Worm (Caenorhabditis elegans) whole organism, L1 larva: ENCODE measurements around the gene srsx-19.
A peak's percentile ranks its signal among the peaks of the same experiment; 100 is the strongest.

Source experiments
- C16A3.4 ChIP-seq: fragments of 150-350 bp; optimal IDR thresholded peaks from 2 replicates; lab custom pipeline; 2014; ENCODE audit warnings: missing biosample characterization, missing genetic modification characterization
- C34B4.2 ChIP-seq: sonication (generic microtip); optimal IDR thresholded peaks from 2 replicates; lab custom pipeline; 2017; ENCODE audit warnings: mild to moderate bottlenecking, missing genetic modification characterization, missing compliant biosample characterization
- alr-1 ChIP-seq: fragments of 200-800 bp; sonication (Bioruptor generic); optimal IDR thresholded peaks from 2 replicates; lab custom pipeline; 2018; ENCODE audit warnings: borderline replicate concordance, mild to moderate bottlenecking, missing genetic modification characterization, missing compliant biosample characterization
- aly-2 ChIP-seq: fragments of 150-350 bp; optimal IDR thresholded peaks from 2 replicates; lab custom pipeline; 2014; ENCODE audit warnings: missing biosample characterization, missing genetic modification characterization
- ceh-88 ChIP-seq: fragments of 200-800 bp; sonication (Bioruptor generic); IDR thresholded peaks from 2 replicates; pipeline ENCODE4 v1.3.6; 2022; ENCODE audit warnings: missing genetic modification characterization, missing compliant biosample characterization
- ceh-90 ChIP-seq: sonication (generic microtip); optimal IDR thresholded peaks from 2 replicates; lab custom pipeline; 2016; ENCODE audit warnings: missing genetic modification characterization, missing compliant biosample characterization
- dpl-1 ChIP-seq, 3 experiments: fragments of 150-350 bp in 2 of 3; sonication (generic microtip) in 1 of 3; optimal IDR thresholded peaks; 2 replicates each; lab custom pipeline; 2014 to 2017; ENCODE audit warnings: missing biosample characterization in 3 of 3, missing genetic modification characterization in 3 of 3, missing genetic modification reagents in 3 of 3
- dsc-1 ChIP-seq: sonication (generic microtip); optimal IDR thresholded peaks from 2 replicates; lab custom pipeline; 2016; ENCODE audit warnings: mild to moderate bottlenecking, missing genetic modification characterization, missing compliant biosample characterization
- efl-1 ChIP-seq, 4 experiments: fragments of 150-350 bp; optimal IDR thresholded peaks in 3 of 4; peaks in 1 of 4; 1 replicate in 1 of 4; 2 replicates in 3 of 4; lab custom pipeline; 2014; ENCODE audit warnings: missing biosample characterization in 2 of 4, missing genetic modification characterization in 2 of 4, missing genetic modification reagents in 2 of 4
- egl-27 ChIP-seq, 2 experiments: fragments of 150-350 bp in 1 of 2; sonication (generic microtip); optimal IDR thresholded peaks; 3 replicates each; lab custom pipeline; 2017 to 2018; ENCODE audit warnings: missing biosample characterization in 2 of 2, missing genetic modification characterization in 2 of 2, missing genetic modification reagents in 2 of 2
- elt-2 ChIP-seq: sonication (generic microtip); optimal IDR thresholded peaks from 2 replicates; lab custom pipeline; 2016; ENCODE audit warnings: missing genetic modification characterization, mild to moderate bottlenecking, inconsistent platforms, missing compliant biosample characterization, missing genetic modification reagents
- fos-1 ChIP-seq: fragments of 150-350 bp; optimal IDR thresholded peaks from 2 replicates; lab custom pipeline; 2014; ENCODE audit warnings: missing biosample characterization, missing genetic modification characterization
- hlh-17 ChIP-seq: fragments of 200-800 bp; sonication (Bioruptor generic); optimal IDR thresholded peaks from 2 replicates; lab custom pipeline; 2018; ENCODE audit warnings: missing genetic modification characterization, mild to moderate bottlenecking, missing compliant biosample characterization, moderate library complexity, borderline replicate concordance
- hlh-4 ChIP-seq: sonication (generic microtip); optimal IDR thresholded peaks from 2 replicates; lab custom pipeline; 2016; ENCODE audit warnings: mild to moderate bottlenecking, missing genetic modification characterization, missing compliant biosample characterization
- isw-1 ChIP-seq: fragments of 200-800 bp; sonication (Bioruptor generic); IDR thresholded peaks from 2 replicates; pipeline ENCODE4 v1.3.6; 2022; ENCODE audit warnings: missing genetic modification characterization, missing compliant biosample characterization
- jun-1 ChIP-seq: fragments of 150-350 bp; optimal IDR thresholded peaks from 2 replicates; lab custom pipeline; 2014; ENCODE audit warnings: missing biosample characterization, missing genetic modification reagents, missing genetic modification characterization
- lin-35 ChIP-seq, 2 experiments: fragments of 150-350 bp; optimal IDR thresholded peaks; 2 replicates each; lab custom pipeline; 2014; ENCODE audit warnings: missing biosample characterization in 2 of 2, missing genetic modification characterization in 2 of 2, missing genetic modification reagents in 2 of 2
- mdl-1 ChIP-seq, 2 experiments: fragments of 150-350 bp; optimal IDR thresholded peaks; 2 replicates each; lab custom pipeline; 2014 to 2017; ENCODE audit warnings: missing biosample characterization in 2 of 2, missing genetic modification characterization in 2 of 2, inconsistent platforms in 1 of 2
- mep-1 ChIP-seq: fragments of 150-350 bp; optimal IDR thresholded peaks from 2 replicates; lab custom pipeline; 2014; ENCODE audit warnings: missing biosample characterization, missing genetic modification characterization
- nhr-11 ChIP-seq: fragments of 150-350 bp; optimal IDR thresholded peaks from 2 replicates; lab custom pipeline; 2014; ENCODE audit warnings: missing biosample characterization, missing genetic modification characterization
- nhr-12 ChIP-seq: sonication (generic microtip); optimal IDR thresholded peaks from 2 replicates; lab custom pipeline; 2017; ENCODE audit warnings: missing biosample characterization, missing genetic modification characterization
- nhr-20 ChIP-seq: sonication (generic microtip); optimal IDR thresholded peaks from 2 replicates; lab custom pipeline; 2016; ENCODE audit warnings: mild to moderate bottlenecking, missing genetic modification characterization, missing compliant biosample characterization
- nhr-237 ChIP-seq: fragments of 150-350 bp; optimal IDR thresholded peaks from 2 replicates; lab custom pipeline; 2014; ENCODE audit warnings: missing biosample characterization, missing genetic modification characterization
- nhr-47 ChIP-seq: sonication (generic microtip); optimal IDR thresholded peaks from 2 replicates; lab custom pipeline; 2016; ENCODE audit warnings: mild to moderate bottlenecking, missing genetic modification characterization, moderate library complexity, missing compliant biosample characterization
- nhr-77 ChIP-seq: fragments of 150-350 bp; optimal IDR thresholded peaks from 2 replicates; lab custom pipeline; 2014; ENCODE audit warnings: missing biosample characterization, missing genetic modification characterization
- nhr-85 ChIP-seq: sonication (generic microtip); peaks from one replicate; lab custom pipeline; 2016; ENCODE audit warnings: missing genetic modification characterization, inconsistent platforms, missing compliant biosample characterization
- nhr-90 ChIP-seq: sonication (generic microtip); optimal IDR thresholded peaks from 2 replicates; lab custom pipeline; 2016; ENCODE audit warnings: mild to moderate bottlenecking, missing genetic modification characterization, missing compliant biosample characterization; ENCODE audit not compliant: poor library complexity
- pax-3 ChIP-seq: fragments of 200-800 bp; sonication (Bioruptor generic); optimal IDR thresholded peaks from 2 replicates; lab custom pipeline; 2018; ENCODE audit warnings: mild to moderate bottlenecking, missing genetic modification characterization, moderate library complexity, missing compliant biosample characterization
- pqm-1 ChIP-seq: sonication (generic microtip); optimal IDR thresholded peaks from 3 replicates; lab custom pipeline; 2017; ENCODE audit warnings: missing biosample characterization, missing genetic modification characterization
- rnt-1 ChIP-seq: sonication (generic microtip); optimal IDR thresholded peaks from 2 replicates; lab custom pipeline; 2016; ENCODE audit warnings: mild to moderate bottlenecking, missing genetic modification characterization, moderate library complexity, missing compliant biosample characterization
- snu-23 ChIP-seq: sonication (generic microtip); optimal IDR thresholded peaks from 2 replicates; lab custom pipeline; 2016; ENCODE audit warnings: missing genetic modification characterization, missing compliant biosample characterization
- swsn-7 ChIP-seq: sonication (generic microtip); optimal IDR thresholded peaks from 2 replicates; lab custom pipeline; 2016; ENCODE audit warnings: missing genetic modification characterization, missing compliant biosample characterization
- tlp-1 ChIP-seq: fragments of 150-350 bp; optimal IDR thresholded peaks from 2 replicates; lab custom pipeline; 2014; ENCODE audit warnings: missing biosample characterization, missing genetic modification characterization
- unc-30 ChIP-seq: sonication (generic microtip); optimal IDR thresholded peaks from 2 replicates; lab custom pipeline; 2017; ENCODE audit warnings: missing biosample characterization, missing genetic modification characterization
- xbp-1 ChIP-seq: sonication (generic microtip); optimal IDR thresholded peaks from 2 replicates; lab custom pipeline; 2016; ENCODE audit warnings: missing genetic modification characterization, missing compliant biosample characterization
- zag-1 ChIP-seq: fragments of 150-350 bp; optimal IDR thresholded peaks from 2 replicates; lab custom pipeline; 2014; ENCODE audit warnings: missing biosample characterization, missing genetic modification characterization
- zip-4 ChIP-seq: fragments of 200-800 bp; sonication (Bioruptor generic); optimal IDR thresholded peaks from 2 replicates; lab custom pipeline; 2018; ENCODE audit warnings: mild to moderate bottlenecking, missing genetic modification characterization, moderate library complexity, missing compliant biosample characterization
- ztf-11 ChIP-seq, 2 experiments: sonication (generic microtip); optimal IDR thresholded peaks; 2 replicates each; lab custom pipeline; 2016 to 2017; ENCODE audit warnings: missing genetic modification characterization in 2 of 2, missing biosample characterization in 1 of 2, missing compliant biosample characterization in 1 of 2

Gene srsx-19

DNA sequence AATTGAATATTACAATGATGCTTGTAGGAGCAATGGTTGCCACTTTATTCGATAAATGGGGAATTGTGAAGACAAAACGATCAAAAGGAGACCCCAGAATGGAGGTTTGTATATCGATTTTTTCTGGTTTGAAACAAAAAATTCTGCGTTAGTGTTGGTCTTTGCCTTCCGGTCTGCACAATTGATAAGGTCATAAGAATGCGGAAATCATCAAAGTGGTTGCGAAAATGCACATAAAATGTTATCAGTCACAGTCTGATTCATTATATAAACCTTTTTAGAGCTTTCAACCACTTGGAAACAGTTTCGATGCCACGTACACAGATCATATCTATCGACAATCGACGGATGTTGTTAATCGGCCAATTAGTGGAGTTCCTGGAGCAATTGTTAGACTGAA is 6.1 kb downstream of the srsx-19 start:
- TF ChIP-seq hlh-4 (tag; lab: Kevin White, UChicago) (no peak), jun-1 (peak; percentile 9), C34B4.2 (tag; lab: Kevin White, UChicago) (no peak), nhr-20 (tag; lab: Kevin White, UChicago) (no peak), elt-2 (tag; lab: Kevin White, UChicago) (peak; percentile 85), dpl-1 (GFP tag; optimal IDR thresholded peaks at IDR 0.05; lab: Kevin White, UChicago) (no peak), egl-27 (tag; optimal IDR thresholded peaks at IDR 0.05; lab: Kevin White, UChicago) (no peak), lin-35 (GFP tag; optimal IDR thresholded peaks at IDR 0.05; lab: Kevin White, UChicago) (peak in 1 of 2 experiments; percentile 48), hlh-17 (GFP tag; lab: Kevin White, UChicago) (no peak), aly-2 (no peak), nhr-11 (tag; lab: Kevin White, UChicago) (no peak), nhr-85 (no peak), nhr-237 (tag; lab: Kevin White, UChicago) (no peak), C16A3.4 (tag; lab: Kevin White, UChicago) (no peak), pqm-1 (tag; lab: Kevin White, UChicago) (peak; percentile 93), efl-1 (optimal IDR thresholded peaks at IDR 0.05; lab: Kevin White, UChicago) (no peak), efl-1 (GFP tag; optimal IDR thresholded peaks at IDR 0.05 in 1 of 2; lab: Kevin White, UChicago) (no peak), nhr-12 (tag; lab: Kevin White, UChicago) (no peak), alr-1 (tag; lab: Kevin White, UChicago) (no peak), pax-3 (tag; lab: Kevin White, UChicago) (no peak), ztf-11 (tag; optimal IDR thresholded peaks at IDR 0.05; lab: Kevin White, UChicago) (no peak), zip-4 (GFP tag; lab: Kevin White, UChicago) (no peak), zag-1 (tag; lab: Kevin White, UChicago) (no peak), mdl-1 (tag; optimal IDR thresholded peaks at IDR 0.05; lab: Kevin White, UChicago) (no peak), tlp-1 (tag; lab: Kevin White, UChicago) (no peak), fos-1 (tag; lab: Kevin White, UChicago) (no peak)
- TF ChIP-seq, all 84 proteins: peak for 4

DNA sequence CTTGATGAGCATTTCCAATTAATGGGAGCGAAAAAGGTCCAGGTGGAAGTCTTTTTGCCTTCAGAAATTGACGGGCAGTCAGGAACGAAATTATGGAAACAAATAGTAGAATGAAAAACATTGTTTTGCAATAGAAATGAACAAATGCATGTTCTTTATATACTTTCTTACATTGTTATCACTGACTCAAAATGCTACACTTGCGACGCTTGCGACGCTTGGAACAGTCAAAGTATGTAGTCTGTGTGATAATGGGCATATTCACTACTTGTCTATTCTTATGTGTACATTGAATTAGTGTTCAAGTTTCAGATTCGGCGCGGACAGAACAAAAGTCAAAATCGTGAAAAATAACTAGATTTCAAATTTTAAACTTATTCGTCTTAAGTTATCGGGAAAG is 10.9 kb downstream of the srsx-19 start, which contains the start of gene cyp-35C1:
cyp-35C1 (minus strand) TSS at position 132 of the 400 bp plus-strand sequence.
- TF ChIP-seq ceh-88 (GFP tag; lab: Robert Waterston, UW) (no peak), elt-2 (tag; lab: Kevin White, UChicago) (peak; percentile 2)

DNA sequence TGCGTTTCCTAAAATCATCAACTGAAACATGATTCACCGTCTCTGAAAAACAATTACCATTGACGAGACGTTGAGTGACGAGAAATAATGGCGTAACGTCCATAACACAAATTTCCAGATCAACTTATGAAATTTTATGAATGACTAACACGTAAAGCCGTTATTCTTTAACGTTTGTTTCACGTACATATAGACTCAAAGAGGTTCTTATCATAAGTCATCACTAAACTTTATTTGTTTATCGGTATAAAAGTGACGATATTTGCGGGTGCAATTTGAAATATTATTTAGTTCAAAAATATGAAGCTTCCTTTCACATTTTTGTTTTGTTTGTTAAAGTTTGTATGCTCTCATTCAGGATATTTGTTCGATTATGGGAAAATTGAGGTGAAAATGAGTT is 11.8 kb downstream of the srsx-19 start, which contains the start of gene oac-3:
oac-3 (plus strand) TSS at position 301 of the 400 bp plus-strand sequence.
- TF ChIP-seq mep-1 (tag; lab: Kevin White, UChicago): no peak
- no peak for TF ChIP-seq rnt-1 (tag; lab: Kevin White, UChicago)
- no peak for TF ChIP-seq xbp-1
- TF ChIP-seq elt-2 (tag; lab: Kevin White, UChicago): no peak
- no peak for TF ChIP-seq nhr-90
- TF ChIP-seq nhr-77: no peak
- no peak for TF ChIP-seq swsn-7
- TF ChIP-seq snu-23 (GFP tag; lab: Kevin White, UChicago): no peak
- no peak for TF ChIP-seq dsc-1 (tag; lab: Kevin White, UChicago)
- no peak for TF ChIP-seq nhr-47 (tag; lab: Kevin White, UChicago)
- no peak for TF ChIP-seq isw-1
- TF ChIP-seq unc-30: no peak
- TF ChIP-seq ceh-90 (tag; lab: Kevin White, UChicago): no peak
